Worm (Caenorhabditis elegans): ENCODE results near the gene mop-25.2.

DNA sequence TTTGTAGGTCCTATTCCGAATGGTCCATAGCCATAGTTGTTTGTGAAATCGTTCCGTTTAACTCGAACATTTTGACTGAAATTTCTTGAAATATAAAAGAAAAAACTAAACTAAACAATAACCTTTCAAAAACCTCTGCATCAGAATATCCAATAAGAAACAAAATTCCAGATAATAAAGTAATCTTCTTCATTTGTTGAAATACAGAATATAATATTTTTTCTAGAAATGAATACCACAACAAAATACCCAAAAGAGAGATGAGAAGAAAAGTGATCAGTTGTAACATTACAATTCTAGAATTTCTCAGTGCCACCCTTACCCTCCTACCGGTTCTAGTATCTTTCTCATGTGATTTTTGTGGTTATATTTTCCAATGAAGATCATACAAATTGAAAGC lies 49.8 kb downstream of the mop-25.2 start, which contains the start of gene ZK1307.2:
- TF ChIP-seq ztf-3 (GFP tag; optimal IDR thresholded peaks at IDR 0.05) (no peak), athp-1 (tag; optimal IDR thresholded peaks at IDR 0.05) (no peak), unc-62 (GFP tag; optimal IDR thresholded peaks at IDR 0.05) (no peak), lag-1 (GFP tag; IDR thresholded peaks at IDR 0.05) (no peak), Y79H2A.3 (GFP tag; conservative IDR thresholded peaks at IDR 0.05) (no peak), F57C9.4 (tag; optimal IDR thresholded peaks at IDR 0.05) (no peak), hmg-1.2 (GFP tag; IDR thresholded peaks at IDR 0.05) (no peak)
